Worm (Caenorhabditis elegans): ENCODE results near the gene sgt-1.
A peak's percentile ranks its signal among the peaks of the same experiment; 100 is the strongest.
"Not testable (repeated sequence)": the region's sequence is repeated elsewhere in the genome, so short reads cannot be mapped to it uniquely, and the experiment has no call there.

sgt-1 gene

ce11 chrII:4903696-4904095 is at the start of gene sgt-1:
Gene sgt-1, minus strand, starts transcription at chrII:4903796.
- TF ChIP-seq him-1, W03F9.2, dao-5 (tag; optimal IDR thresholded peaks at IDR 0.05): not testable (repeated sequence)

- TF ChIP-seq dao-5 (tag; optimal IDR thresholded peaks at IDR 0.05) (no peak), W03F9.2 (tag; optimal IDR thresholded peaks at IDR 0.05) (no peak), him-1 (tag; optimal IDR thresholded peaks at IDR 0.05) (no peak)
Measured at ce11 chrII:4953289-4953688, 49.7 kb upstream of the sgt-1 start, which contains the start of gene ndx-3. Gene ndx-3, plus strand, starts transcription at chrII:4953589.

ce11 chrII:4949380-4949950 is 45.9 kb upstream of the sgt-1 start, which contains the start of the genes try-1 and zyg-12:
Gene try-1, minus strand, starts transcription at chrII:4949527.
Gene zyg-12, plus strand, starts transcription at chrII:4949900.
- TF ChIP-seq W03F9.2 (tag; optimal IDR thresholded peaks at IDR 0.05) (no peak), him-1 (tag; optimal IDR thresholded peaks at IDR 0.05) (no peak), dao-5 (tag; optimal IDR thresholded peaks at IDR 0.05) (no peak)

- TF ChIP-seq dao-5 (tag; optimal IDR thresholded peaks at IDR 0.05) (no peak), W03F9.2 (tag; optimal IDR thresholded peaks at IDR 0.05) (no peak), him-1 (tag; optimal IDR thresholded peaks at IDR 0.05) (no peak)
Measured at ce11 chrII:4948118-4948517, 44.5 kb upstream of the sgt-1 start.

- TF ChIP-seq him-1 (tag; optimal IDR thresholded peaks at IDR 0.05) (no peak), dao-5 (tag; optimal IDR thresholded peaks at IDR 0.05) (no peak), W03F9.2 (tag; optimal IDR thresholded peaks at IDR 0.05) (no peak)
Measured at ce11 chrII:4946775-4947174, 43.2 kb upstream of the sgt-1 start.

- no peak for TF ChIP-seq dao-5 (tag; optimal IDR thresholded peaks at IDR 0.05)
- no peak for TF ChIP-seq W03F9.2 (tag; optimal IDR thresholded peaks at IDR 0.05)
- TF ChIP-seq him-1 (tag; optimal IDR thresholded peaks at IDR 0.05) = no peak
Measured at ce11 chrII:4945695-4946094, 42.1 kb upstream of the sgt-1 start, which contains the start of the genes gldi-11 and ZK546.2. Gene gldi-11, minus strand, starts transcription at chrII:4945789. Gene ZK546.2, plus strand, starts transcription at chrII:4946027.

ce11 chrII:4943849-4944248 is 40.3 kb upstream of the sgt-1 start, which contains the start of gene mdt-4:
Gene mdt-4, minus strand, starts transcription at chrII:4943949.
- TF ChIP-seq dao-5 (tag; optimal IDR thresholded peaks at IDR 0.05) = no peak
- TF ChIP-seq him-1 (tag; optimal IDR thresholded peaks at IDR 0.05) = no peak
- no peak for TF ChIP-seq W03F9.2 (tag; optimal IDR thresholded peaks at IDR 0.05)

- no peak for TF ChIP-seq him-1 (tag; optimal IDR thresholded peaks at IDR 0.05)
Measured at ce11 chrII:4942829-4943228, 39.2 kb upstream of the sgt-1 start.

ce11 chrII:4942397-4942796 is 38.8 kb upstream of the sgt-1 start:
- TF ChIP-seq W03F9.2 (tag; optimal IDR thresholded peaks at IDR 0.05) (no peak), dao-5 (tag; optimal IDR thresholded peaks at IDR 0.05) (peak; percentile 44)

- TF ChIP-seq W03F9.2 (tag; optimal IDR thresholded peaks at IDR 0.05) = no peak
- TF ChIP-seq dao-5 (tag; optimal IDR thresholded peaks at IDR 0.05) = no peak
- no peak for TF ChIP-seq him-1 (tag; optimal IDR thresholded peaks at IDR 0.05)
Measured at ce11 chrII:4941541-4942206, 38.1 kb upstream of the sgt-1 start, which contains the start of gene ZK546.19. Gene ZK546.19, plus strand, starts transcription at chrII:4941726.

- TF ChIP-seq dao-5 (tag; optimal IDR thresholded peaks at IDR 0.05) = no peak
- TF ChIP-seq W03F9.2 (tag; optimal IDR thresholded peaks at IDR 0.05) = no peak
- TF ChIP-seq him-1 (tag; optimal IDR thresholded peaks at IDR 0.05) = no peak
Measured at ce11 chrII:4941050-4941449, 37.5 kb upstream of the sgt-1 start, which contains the start of gene cblc-1. Gene cblc-1, minus strand, starts transcription at chrII:4941150.

ce11 chrII:4937743-4938142 is 34.1 kb upstream of the sgt-1 start, which contains the start of gene ZK546.4:
Gene ZK546.4, plus strand, starts transcription at chrII:4938043.
- TF ChIP-seq W03F9.2 (tag; optimal IDR thresholded peaks at IDR 0.05) (no peak), dao-5 (tag; optimal IDR thresholded peaks at IDR 0.05) (no peak), him-1 (tag; optimal IDR thresholded peaks at IDR 0.05) (no peak)

ce11 chrII:4935518-4935917 is 31.9 kb upstream of the sgt-1 start, which contains the start of gene ZK546.5:
Gene ZK546.5, plus strand, starts transcription at chrII:4935818.
- TF ChIP-seq dao-5 (tag; optimal IDR thresholded peaks at IDR 0.05) = no peak
- TF ChIP-seq him-1 (tag; optimal IDR thresholded peaks at IDR 0.05) = no peak
- no peak for TF ChIP-seq W03F9.2 (tag; optimal IDR thresholded peaks at IDR 0.05)

ce11 chrII:4934954-4935353 is 31.4 kb upstream of the sgt-1 start, which contains the start of gene gst-30:
Gene gst-30, minus strand, starts transcription at chrII:4935054.
- TF ChIP-seq dao-5 (tag; optimal IDR thresholded peaks at IDR 0.05) = no peak
- TF ChIP-seq W03F9.2 (tag; optimal IDR thresholded peaks at IDR 0.05) = no peak
- no peak for TF ChIP-seq him-1 (tag; optimal IDR thresholded peaks at IDR 0.05)
